Worm (Caenorhabditis elegans) whole organism, L2 larva: ENCODE results near the gene T03F7.5.

Experiments used
- C34F6.9 ChIP-seq: fragments of 150-350 bp; optimal IDR thresholded peaks from 2 replicates; lab custom pipeline; 2014; ENCODE audit warnings: missing biosample characterization, missing genetic modification characterization
- F13H6.1 ChIP-seq: sonication (generic microtip); optimal IDR thresholded peaks from 2 replicates; lab custom pipeline; 2016; ENCODE audit warnings: missing genetic modification characterization, missing compliant biosample characterization
- Y55F3AM.14 ChIP-seq: fragments of 200-800 bp; sonication (Bioruptor generic); optimal IDR thresholded peaks from 2 replicates; lab custom pipeline; 2018; ENCODE audit warnings: mild to moderate bottlenecking, missing genetic modification characterization, missing compliant biosample characterization
- aly-2 ChIP-seq: fragments of 150-350 bp; optimal IDR thresholded peaks from 2 replicates; lab custom pipeline; 2014; ENCODE audit warnings: missing biosample characterization, missing genetic modification characterization
- ama-1 ChIP-seq: fragments of 150-350 bp; optimal IDR thresholded peaks from 2 replicates; lab custom pipeline; 2018; ENCODE audit warnings: inconsistent platforms
- blmp-1 ChIP-seq: sonication (generic microtip); optimal IDR thresholded peaks from 2 replicates; lab custom pipeline; 2017; ENCODE audit warnings: missing genetic modification characterization, mild to moderate bottlenecking, missing compliant biosample characterization, antibody characterized with exemption, moderate library complexity; ENCODE audit not compliant: insufficient read depth
- ceh-16 ChIP-seq: fragments of 150-350 bp; optimal IDR thresholded peaks from 2 replicates; lab custom pipeline; 2014; ENCODE audit warnings: missing biosample characterization, missing genetic modification characterization
- ceh-82 ChIP-seq: fragments of 150-350 bp; optimal IDR thresholded peaks from 2 replicates; lab custom pipeline; 2014; ENCODE audit warnings: missing biosample characterization, missing genetic modification characterization
- crh-2 ChIP-seq: sonication (generic microtip); optimal IDR thresholded peaks from 2 replicates; lab custom pipeline; 2017; ENCODE audit warnings: missing biosample characterization, missing genetic modification characterization
- egl-27 ChIP-seq: sonication (generic microtip); optimal IDR thresholded peaks from 3 replicates; lab custom pipeline; 2017; ENCODE audit warnings: missing biosample characterization, missing genetic modification reagents, missing genetic modification characterization
- elt-3 ChIP-seq: sonication (generic microtip); optimal IDR thresholded peaks from 2 replicates; lab custom pipeline; 2017; ENCODE audit warnings: missing biosample characterization, missing genetic modification characterization
- fos-1 ChIP-seq: fragments of 150-350 bp; optimal IDR thresholded peaks from 2 replicates; lab custom pipeline; 2014; ENCODE audit warnings: missing biosample characterization, missing genetic modification characterization
- gmeb-1 ChIP-seq: fragments of 150-350 bp; optimal IDR thresholded peaks from 2 replicates; lab custom pipeline; 2014; ENCODE audit warnings: missing biosample characterization, missing genetic modification characterization
- lin-11 ChIP-seq: fragments of 150-350 bp; sonication (generic microtip); optimal IDR thresholded peaks from 2 replicates; lab custom pipeline; 2014; ENCODE audit warnings: missing biosample characterization, missing genetic modification characterization, inconsistent platforms, mixed read lengths
- lsy-2 ChIP-seq, 2 experiments: fragments of 150-350 bp in 1 of 2; sonication (generic microtip) in 1 of 2; optimal IDR thresholded peaks; 2 replicates each; lab custom pipeline; 2014 to 2017; ENCODE audit warnings: missing biosample characterization in 2 of 2, missing genetic modification characterization in 2 of 2
- mab-5 ChIP-seq: fragments of 150-350 bp; optimal IDR thresholded peaks from 2 replicates; lab custom pipeline; 2014; ENCODE audit warnings: missing biosample characterization, missing genetic modification characterization
- mbf-1 ChIP-seq: sonication (generic microtip); optimal IDR thresholded peaks from 2 replicates; lab custom pipeline; 2017; ENCODE audit warnings: missing biosample characterization, missing genetic modification characterization
- mdl-1 ChIP-seq, 2 experiments: fragments of 150-350 bp in 1 of 2; sonication (generic microtip) in 1 of 2; optimal IDR thresholded peaks; 2 replicates each; lab custom pipeline; 2017; ENCODE audit warnings: missing biosample characterization in 2 of 2, missing genetic modification characterization in 2 of 2
- nhr-12 ChIP-seq: fragments of 150-350 bp; optimal IDR thresholded peaks from 2 replicates; lab custom pipeline; 2014; ENCODE audit warnings: missing biosample characterization, missing genetic modification characterization
- nhr-129 ChIP-seq: fragments of 150-350 bp; optimal IDR thresholded peaks from 2 replicates; lab custom pipeline; 2014; ENCODE audit warnings: missing biosample characterization, missing genetic modification characterization
- nhr-21 ChIP-seq: fragments of 150-350 bp; optimal IDR thresholded peaks from 2 replicates; lab custom pipeline; 2014; ENCODE audit warnings: missing biosample characterization, missing genetic modification characterization
- nhr-23 ChIP-seq: fragments of 150-350 bp; optimal IDR thresholded peaks from 2 replicates; lab custom pipeline; 2014; ENCODE audit warnings: missing biosample characterization, missing genetic modification reagents, missing genetic modification characterization
- nhr-25 ChIP-seq: fragments of 150-350 bp; sonication (generic microtip); optimal IDR thresholded peaks from 3 replicates; lab custom pipeline; 2014; ENCODE audit warnings: missing biosample characterization, missing genetic modification characterization
- nhr-6 ChIP-seq: fragments of 150-350 bp; optimal IDR thresholded peaks from 2 replicates; lab custom pipeline; 2014; ENCODE audit warnings: missing biosample characterization, missing genetic modification characterization
- peb-1 ChIP-seq: fragments of 150-350 bp; optimal IDR thresholded peaks from 2 replicates; lab custom pipeline; 2014; ENCODE audit warnings: missing biosample characterization, missing genetic modification characterization
- sem-4 ChIP-seq: fragments of 150-350 bp; optimal IDR thresholded peaks from 2 replicates; lab custom pipeline; 2014; ENCODE audit warnings: missing biosample characterization, missing genetic modification reagents, missing genetic modification characterization
- skn-1 ChIP-seq: sonication (generic microtip); optimal IDR thresholded peaks from 2 replicates; lab custom pipeline; 2017; ENCODE audit warnings: missing biosample characterization, missing genetic modification characterization
- sma-3 ChIP-seq: sonication (generic microtip); optimal IDR thresholded peaks from 2 replicates; lab custom pipeline; 2016; ENCODE audit warnings: missing genetic modification reagents, missing genetic modification characterization, missing compliant biosample characterization
- sma-9 ChIP-seq, 2 experiments: fragments of 150-350 bp in 1 of 2; sonication (generic microtip) in 1 of 2; optimal IDR thresholded peaks; 2 replicates each; lab custom pipeline; 2014 to 2016; ENCODE audit warnings: missing genetic modification characterization in 2 of 2, mild to moderate bottlenecking in 1 of 2, missing biosample characterization in 1 of 2, missing compliant biosample characterization in 1 of 2, missing genetic modification reagents in 1 of 2, moderate library complexity in 1 of 2
- unc-39 ChIP-seq: fragments of 150-350 bp; optimal IDR thresholded peaks from 2 replicates; lab custom pipeline; 2014; ENCODE audit warnings: missing biosample characterization, missing genetic modification characterization
- unc-55 ChIP-seq: fragments of 150-350 bp; sonication (generic microtip); optimal IDR thresholded peaks from 3 replicates; lab custom pipeline; 2014; ENCODE audit warnings: missing biosample characterization, missing genetic modification reagents, missing genetic modification characterization
- zag-1 ChIP-seq: fragments of 150-350 bp; optimal IDR thresholded peaks from 2 replicates; lab custom pipeline; 2014; ENCODE audit warnings: missing biosample characterization, missing genetic modification characterization
- ztf-11 ChIP-seq: sonication (generic microtip); optimal IDR thresholded peaks from 2 replicates; lab custom pipeline; 2017; ENCODE audit warnings: missing biosample characterization, missing genetic modification characterization
- ztf-4 ChIP-seq: fragments of 150-350 bp; optimal IDR thresholded peaks from 2 replicates; lab custom pipeline; 2014; ENCODE audit warnings: missing biosample characterization, missing genetic modification characterization

T03F7.5 gene

ce11 chrV:11314025-11314880, 15.7 kb upstream of the T03F7.5 start (continued):
- TF ChIP-seq ceh-16 (peak; percentile 44), lin-11 (tag; lab: Kevin White, UChicago) (peak; percentile 84), gmeb-1 (peak; percentile 77)

ce11 chrV:11312904-11313303, 14.4 kb upstream of the T03F7.5 start:
- TF ChIP-seq peb-1 (tag; lab: Kevin White, UChicago) (no peak), ztf-11 (tag; lab: Kevin White, UChicago) (no peak), F13H6.1 (no peak), nhr-25 (tag; lab: Kevin White, UChicago) (peak; percentile 9), mab-5 (tag; lab: Kevin White, UChicago) (no peak), zag-1 (tag; lab: Kevin White, UChicago) (no peak)

- TF ChIP-seq crh-2 (tag; lab: Kevin White, UChicago) (peak; percentile 36), ztf-4 (no peak), nhr-21 (tag; lab: Kevin White, UChicago) (no peak), gmeb-1 (no peak), blmp-1 (tag; lab: Kevin White, UChicago) (peak; percentile 55), skn-1 (no peak), aly-2 (tag; lab: Kevin White, UChicago) (no peak), ama-1 (no peak), unc-55 (no peak), nhr-25 (tag; lab: Kevin White, UChicago) (peak; percentile 55), nhr-129 (tag; lab: Kevin White, UChicago) (no peak), sem-4 (tag; lab: Kevin White, UChicago) (no peak), elt-3 (tag; lab: Kevin White, UChicago) (no peak), ceh-82 (no peak), fos-1 (tag; lab: Kevin White, UChicago) (peak; percentile 97), nhr-12 (tag; lab: Kevin White, UChicago) (no peak), sma-9 (GFP tag; optimal IDR thresholded peaks at IDR 0.05; lab: Kevin White, UChicago) (peak; percentile 32), sma-9 (tag; optimal IDR thresholded peaks at IDR 0.05; lab: Kevin White, UChicago) (no peak), lin-11 (tag; lab: Kevin White, UChicago) (no peak), nhr-23 (tag; lab: Kevin White, UChicago) (no peak), mdl-1 (tag; optimal IDR thresholded peaks at IDR 0.05; lab: Kevin White, UChicago) (no peak), F13H6.1 (no peak), egl-27 (no peak), mbf-1 (no peak), nhr-6 (tag; lab: Kevin White, UChicago) (no peak), C34F6.9 (no peak), Y55F3AM.14 (GFP tag; lab: Kevin White, UChicago) (no peak), sma-3 (GFP tag; lab: Kevin White, UChicago) (peak; percentile 61), peb-1 (tag; lab: Kevin White, UChicago) (no peak), unc-39 (tag; lab: Kevin White, UChicago) (no peak)
Measured at ce11 chrV:11311013-11311472, 12.5 kb upstream of the T03F7.5 start, which contains the start of gene T03F7.7. Gene T03F7.7 (plus strand): TSS chrV:11311422.

- peak; percentile 76 for TF ChIP-seq sma-9 (GFP tag; optimal IDR thresholded peaks at IDR 0.05; lab: Kevin White, UChicago)
- TF ChIP-seq sma-9 (tag; optimal IDR thresholded peaks at IDR 0.05; lab: Kevin White, UChicago): no peak
- TF ChIP-seq zag-1 (tag; lab: Kevin White, UChicago): peak; percentile 12
- TF ChIP-seq nhr-129 (tag; lab: Kevin White, UChicago): peak; percentile 56
- no peak for TF ChIP-seq skn-1
- TF ChIP-seq C34F6.9: peak; percentile 18
- peak in 1 of 2 experiments; percentile 22 for TF ChIP-seq lsy-2 (tag; optimal IDR thresholded peaks at IDR 0.05; lab: Kevin White, UChicago)
- TF ChIP-seq F13H6.1: peak; percentile 80
- TF ChIP-seq ztf-11 (tag; lab: Kevin White, UChicago): no peak
- TF ChIP-seq, all 48 proteins: peak for 6
Measured at ce11 chrV:11308915-11309314, 10.4 kb upstream of the T03F7.5 start.
